Fruit fly (Drosophila melanogaster) S2 (cell line): ENCODE results near the gene Drak.

Experiments
- CG8478 ChIP-seq: fragments of >200 bp; optimal IDR thresholded peaks from 2 replicates; lab custom pipeline; 2018
- CTCF ChIP-seq, 2 experiments: fragments of >200 bp; optimal IDR thresholded peaks; 2 replicates each; lab custom pipeline; 2018

DNA sequence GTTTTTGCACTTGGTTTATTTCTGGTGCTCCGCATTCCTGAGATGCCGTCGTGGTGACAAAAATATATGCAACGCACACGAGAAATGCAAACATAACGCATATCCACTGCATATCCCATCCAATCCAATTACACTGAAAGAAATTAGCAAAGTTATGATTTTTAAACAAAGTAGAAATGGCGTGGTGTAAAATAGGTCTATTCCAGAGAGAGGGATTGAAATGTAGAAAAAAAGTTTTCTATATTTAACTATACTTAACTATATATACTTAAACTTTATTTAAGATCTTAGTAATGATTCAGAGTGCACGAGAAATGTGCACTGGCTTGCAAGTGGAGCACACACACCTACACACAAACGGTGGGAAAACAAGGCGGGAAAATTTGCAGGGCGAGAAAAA is 730 bp upstream of the Drak start:
- TF ChIP-seq CG8478 (lab: Kevin White, UChicago) (no peak), CTCF (optimal IDR thresholded peaks at IDR 0.05; lab: Kevin White, UChicago) (no peak)
